Worm (Caenorhabditis elegans) whole organism, L1 larva: ENCODE results near the gene srd-35.

Source experiments
- C34B4.2 ChIP-seq: sonication (generic microtip); optimal IDR thresholded peaks from 2 replicates; lab custom pipeline; 2017; ENCODE audit warnings: mild to moderate bottlenecking, missing genetic modification characterization, missing compliant biosample characterization
- F16B12.6 ChIP-seq: fragments of 150-350 bp; optimal IDR thresholded peaks from 2 replicates; lab custom pipeline; 2014; ENCODE audit warnings: missing biosample characterization, missing genetic modification characterization
- aha-1 ChIP-seq: fragments of 150-350 bp; optimal IDR thresholded peaks from 2 replicates; lab custom pipeline; 2014; ENCODE audit warnings: missing biosample characterization, missing genetic modification characterization
- aly-2 ChIP-seq: fragments of 150-350 bp; optimal IDR thresholded peaks from 2 replicates; lab custom pipeline; 2014; ENCODE audit warnings: missing biosample characterization, missing genetic modification characterization
- blmp-1 ChIP-seq: fragments of 150-350 bp; optimal IDR thresholded peaks from 2 replicates; lab custom pipeline; 2014; ENCODE audit warnings: missing biosample characterization, missing genetic modification characterization
- ceh-63 ChIP-seq: fragments of 200-800 bp; sonication (Bioruptor generic); optimal IDR thresholded peaks from 2 replicates; lab custom pipeline; 2018; ENCODE audit warnings: mild to moderate bottlenecking, missing genetic modification characterization, missing compliant biosample characterization
- ceh-8 ChIP-seq: fragments of 200-800 bp; sonication (Bioruptor generic); optimal IDR thresholded peaks from 2 replicates; lab custom pipeline; 2018; ENCODE audit warnings: mild to moderate bottlenecking, missing genetic modification characterization, moderate library complexity, missing compliant biosample characterization
- efl-3 ChIP-seq: fragments of 200-800 bp; sonication (Bioruptor generic); optimal IDR thresholded peaks from 2 replicates; lab custom pipeline; 2018; ENCODE audit warnings: mild to moderate bottlenecking, missing genetic modification characterization, missing compliant biosample characterization
- elt-2 ChIP-seq: sonication (generic microtip); optimal IDR thresholded peaks from 2 replicates; lab custom pipeline; 2016; ENCODE audit warnings: missing genetic modification characterization, mild to moderate bottlenecking, inconsistent platforms, missing compliant biosample characterization, missing genetic modification reagents
- elt-3 ChIP-seq, 6 experiments: fragments of 150-350 bp in 1 of 6; sonication (generic microtip); optimal IDR thresholded peaks; 2 replicates each; lab custom pipeline; 2017 to 2018; ENCODE audit warnings: missing biosample characterization in 6 of 6, missing genetic modification characterization in 6 of 6, inconsistent platforms in 1 of 6
- fkh-10 ChIP-seq: sonication (generic microtip); optimal IDR thresholded peaks from 2 replicates; lab custom pipeline; 2017; ENCODE audit warnings: missing biosample characterization, missing genetic modification reagents, missing genetic modification characterization
- fos-1 ChIP-seq: fragments of 150-350 bp; optimal IDR thresholded peaks from 2 replicates; lab custom pipeline; 2014; ENCODE audit warnings: missing biosample characterization, missing genetic modification characterization
- grh-1 ChIP-seq: fragments of 200-800 bp; sonication (Bioruptor generic); IDR thresholded peaks from 2 replicates; pipeline ENCODE4 v1.3.6; 2022; ENCODE audit warnings: missing genetic modification reagents, missing genetic modification characterization, missing compliant biosample characterization
- hlh-17 ChIP-seq: fragments of 200-800 bp; sonication (Bioruptor generic); optimal IDR thresholded peaks from 2 replicates; lab custom pipeline; 2018; ENCODE audit warnings: missing genetic modification characterization, mild to moderate bottlenecking, missing compliant biosample characterization, moderate library complexity, borderline replicate concordance
- isw-1 ChIP-seq: fragments of 200-800 bp; sonication (Bioruptor generic); IDR thresholded peaks from 2 replicates; pipeline ENCODE4 v1.3.6; 2022; ENCODE audit warnings: missing genetic modification characterization, missing compliant biosample characterization
- lin-14 ChIP-seq: fragments of 200-800 bp; sonication (Bioruptor generic); optimal IDR thresholded peaks from 2 replicates; lab custom pipeline; 2018; ENCODE audit warnings: mild to moderate bottlenecking, missing genetic modification characterization, moderate library complexity, missing compliant biosample characterization
- lin-15B ChIP-seq: fragments of 150-350 bp; sonication (generic microtip); optimal IDR thresholded peaks from 3 replicates; lab custom pipeline; 2014; ENCODE audit warnings: missing biosample characterization, missing genetic modification characterization
- lir-3 ChIP-seq: sonication (generic microtip); optimal IDR thresholded peaks from 2 replicates; lab custom pipeline; 2016; ENCODE audit warnings: mild to moderate bottlenecking, missing genetic modification characterization, moderate library complexity, missing compliant biosample characterization; ENCODE audit not compliant: poor library complexity
- lsy-2 ChIP-seq, 2 experiments: fragments of 150-350 bp; optimal IDR thresholded peaks; 2 replicates each; lab custom pipeline; 2014; ENCODE audit warnings: missing biosample characterization in 2 of 2, missing genetic modification characterization in 2 of 2
- mef-2 ChIP-seq: fragments of 150-350 bp; optimal IDR thresholded peaks from 2 replicates; lab custom pipeline; 2014; ENCODE audit warnings: missing biosample characterization, missing genetic modification characterization
- nhr-11 ChIP-seq: fragments of 150-350 bp; optimal IDR thresholded peaks from 2 replicates; lab custom pipeline; 2014; ENCODE audit warnings: missing biosample characterization, missing genetic modification characterization
- nhr-28 ChIP-seq: fragments of 150-350 bp; optimal IDR thresholded peaks from 2 replicates; lab custom pipeline; 2014; ENCODE audit warnings: missing biosample characterization, missing genetic modification characterization
- nhr-85 ChIP-seq: sonication (generic microtip); peaks from one replicate; lab custom pipeline; 2016; ENCODE audit warnings: missing genetic modification characterization, inconsistent platforms, missing compliant biosample characterization
- nhr-90 ChIP-seq: sonication (generic microtip); optimal IDR thresholded peaks from 2 replicates; lab custom pipeline; 2016; ENCODE audit warnings: mild to moderate bottlenecking, missing genetic modification characterization, missing compliant biosample characterization; ENCODE audit not compliant: poor library complexity
- rnt-1 ChIP-seq: sonication (generic microtip); optimal IDR thresholded peaks from 2 replicates; lab custom pipeline; 2016; ENCODE audit warnings: mild to moderate bottlenecking, missing genetic modification characterization, moderate library complexity, missing compliant biosample characterization
- sptf-1 ChIP-seq: fragments of 150-350 bp; optimal IDR thresholded peaks from 2 replicates; lab custom pipeline; 2014; ENCODE audit warnings: missing biosample characterization, missing genetic modification characterization
- sup-37 ChIP-seq: fragments of 200-800 bp; sonication (Bioruptor generic); optimal IDR thresholded peaks from 2 replicates; lab custom pipeline; 2018; ENCODE audit warnings: mild to moderate bottlenecking, missing genetic modification characterization, missing compliant biosample characterization
- swsn-7 ChIP-seq: sonication (generic microtip); optimal IDR thresholded peaks from 2 replicates; lab custom pipeline; 2016; ENCODE audit warnings: missing genetic modification characterization, missing compliant biosample characterization
- tlp-1 ChIP-seq: fragments of 150-350 bp; optimal IDR thresholded peaks from 2 replicates; lab custom pipeline; 2014; ENCODE audit warnings: missing biosample characterization, missing genetic modification characterization
- unc-130 ChIP-seq: fragments of 150-350 bp; optimal IDR thresholded peaks from 2 replicates; lab custom pipeline; 2017; ENCODE audit warnings: missing biosample characterization, missing genetic modification characterization, inconsistent platforms
- unc-86 ChIP-seq: sonication (generic microtip); optimal IDR thresholded peaks from 2 replicates; lab custom pipeline; 2016; ENCODE audit warnings: missing genetic modification characterization, missing compliant biosample characterization
- zip-4 ChIP-seq: fragments of 200-800 bp; sonication (Bioruptor generic); optimal IDR thresholded peaks from 2 replicates; lab custom pipeline; 2018; ENCODE audit warnings: mild to moderate bottlenecking, missing genetic modification characterization, moderate library complexity, missing compliant biosample characterization
- ztf-4 ChIP-seq: fragments of 150-350 bp; optimal IDR thresholded peaks from 2 replicates; lab custom pipeline; 2014; ENCODE audit warnings: missing biosample characterization, missing genetic modification characterization

The srd-35 gene

DNA sequence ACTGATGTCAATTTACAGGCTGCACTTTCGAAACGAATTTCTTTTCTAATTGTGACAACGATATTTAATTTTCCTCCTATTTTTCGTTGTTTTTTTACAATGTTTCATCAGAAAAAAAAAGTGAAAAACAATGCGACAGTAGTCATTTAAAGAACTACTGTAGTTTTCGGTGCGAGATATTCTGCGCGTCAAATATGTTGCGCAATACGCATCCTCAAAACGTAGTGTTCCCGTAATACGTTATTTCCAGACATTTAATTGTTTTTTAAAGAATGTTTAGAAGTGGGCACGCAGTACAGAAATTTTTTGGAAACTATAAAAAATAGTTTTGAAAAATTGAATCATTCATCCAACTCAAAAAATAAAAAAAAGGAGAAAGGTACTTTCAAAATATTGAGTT lies 9.9 kb downstream of the srd-35 start:
- TF ChIP-seq zip-4 (no peak), tlp-1 (no peak), fos-1 (tag; lab: Kevin White, UChicago) (no peak), lsy-2 (tag; optimal IDR thresholded peaks at IDR 0.05; lab: Kevin White, UChicago) (no peak), unc-86 (tag; lab: Kevin White, UChicago) (no peak), nhr-28 (tag; lab: Kevin White, UChicago) (no peak), nhr-85 (tag; lab: Kevin White, UChicago) (no peak), aha-1 (tag; lab: Kevin White, UChicago) (no peak)

ce11 chrV:12987061-12987460 lies 22.9 kb downstream of the srd-35 start, which contains the start of gene shw-3:
shw-3 (minus strand) TSS chrV:12987161.
- no peak for TF ChIP-seq nhr-85 (tag; lab: Kevin White, UChicago)
- no peak for TF ChIP-seq nhr-11 (tag; lab: Kevin White, UChicago)
- no peak for TF ChIP-seq fkh-10 (GFP tag; lab: Kevin White, UChicago)

DNA sequence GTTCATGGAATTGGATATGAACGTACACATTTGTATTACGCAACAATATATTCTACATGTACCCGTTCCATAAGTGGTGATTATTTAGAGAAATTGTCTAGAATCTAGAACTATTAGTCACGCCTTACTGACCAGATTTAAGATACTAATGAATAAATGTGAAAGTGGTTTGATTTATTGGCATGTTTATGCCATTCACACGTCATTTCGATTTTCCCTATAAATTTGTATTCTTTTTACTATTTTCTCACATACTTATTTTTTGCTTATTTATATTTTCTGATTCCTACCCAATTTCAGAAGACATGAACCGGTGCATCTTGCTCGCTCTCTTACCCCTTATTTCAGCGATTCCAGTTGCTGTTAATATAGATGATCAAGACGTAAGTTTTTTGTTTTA lies 24.1 kb downstream of the srd-35 start, which contains the start of gene F15B9.8:
Gene F15B9.8 (plus strand): TSS at position 301 of the 400 bp plus-strand sequence.
- peak; percentile 42 for TF ChIP-seq nhr-85 (tag; lab: Kevin White, UChicago)
- TF ChIP-seq mef-2 (tag; lab: Kevin White, UChicago), result no peak

ce11 chrV:12992891-12993290 lies 28.7 kb downstream of the srd-35 start, which contains the start of the genes F15B9.11 and dsl-7:
F15B9.11 (minus strand) TSS chrV:12992895.
dsl-7 (plus strand) TSS chrV:12993150.
- TF ChIP-seq F16B12.6 (tag; lab: Kevin White, UChicago) (no peak), efl-3 (GFP tag; lab: Kevin White, UChicago) (no peak), elt-2 (tag; lab: Kevin White, UChicago) (no peak), nhr-85 (tag; lab: Kevin White, UChicago) (peak; percentile 82), blmp-1 (tag; lab: Kevin White, UChicago) (peak; percentile 18), lir-3 (tag; lab: Kevin White, UChicago) (no peak), grh-1 (GFP tag; lab: Robert Waterston, UW) (0 out of 2 replicates have a peak, but pooled peaks have one; percentile 45), lin-14 (GFP tag; lab: Kevin White, UChicago) (peak; percentile 60)

DNA sequence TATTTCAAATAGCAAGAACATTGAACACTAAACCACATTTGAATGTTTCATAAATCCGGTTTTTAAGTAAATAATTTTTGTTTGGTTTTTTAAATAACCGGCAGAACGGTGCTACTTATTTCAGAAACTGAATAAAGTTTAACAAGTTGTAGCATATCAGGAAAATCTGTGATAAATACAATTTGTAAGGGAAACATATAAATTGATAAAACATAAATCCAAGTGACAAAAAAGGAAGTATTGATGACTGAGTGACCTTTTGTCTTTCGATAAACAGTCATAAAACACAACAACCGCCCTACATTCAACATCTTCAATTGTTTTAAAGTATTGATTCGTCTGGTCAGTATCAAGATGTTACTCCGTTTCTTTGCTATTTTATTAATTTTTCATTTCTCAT lies 31.1 kb downstream of the srd-35 start, which contains the start of gene far-5:
Gene far-5 (plus strand): TSS at position 301 of the 400 bp plus-strand sequence.
- no peak for TF ChIP-seq ceh-63
- peak in 1 of 6 experiments; percentile 29 for TF ChIP-seq elt-3 (tag; optimal IDR thresholded peaks at IDR 0.05; lab: Kevin White, UChicago)
- TF ChIP-seq blmp-1 (tag; lab: Kevin White, UChicago), result peak; percentile 30
- TF ChIP-seq sup-37 (GFP tag; lab: Kevin White, UChicago), result no peak
- no peak for TF ChIP-seq ztf-4 (tag; lab: Kevin White, UChicago)
- no peak for TF ChIP-seq fkh-10 (GFP tag; lab: Kevin White, UChicago)

- TF ChIP-seq unc-86 (tag; lab: Kevin White, UChicago) (no peak), swsn-7 (tag; lab: Kevin White, UChicago) (no peak), C34B4.2 (tag; lab: Kevin White, UChicago) (no peak), lin-15B (tag; lab: Kevin White, UChicago) (no peak), sptf-1 (tag; lab: Kevin White, UChicago) (no peak), aly-2 (tag; lab: Kevin White, UChicago) (no peak), nhr-28 (tag; lab: Kevin White, UChicago) (no peak), isw-1 (GFP tag; lab: Robert Waterston, UW) (no peak), hlh-17 (GFP tag; lab: Kevin White, UChicago) (no peak), efl-3 (GFP tag; lab: Kevin White, UChicago) (no peak), nhr-90 (tag; lab: Kevin White, UChicago) (no peak), rnt-1 (tag; lab: Kevin White, UChicago) (no peak), ceh-8 (no peak), lin-14 (GFP tag; lab: Kevin White, UChicago) (no peak), unc-130 (tag; lab: Kevin White, UChicago) (no peak)
Observed at ce11 chrV:12997422-12997821, 33.2 kb downstream of the srd-35 start, which contains the start of gene far-3. far-3 (minus strand) TSS chrV:12997522.
